Fruit fly (Drosophila melanogaster): ENCODE measurements around the gene Naa15-16.

Gene Naa15-16

dm6 chrX:19521753-19522383 is 42.1 kb downstream of the Naa15-16 start, which contains the start of the genes Idh3a and CoRest (continued):
- peak; percentile 62 for TF ChIP-seq nmo (GFP tag; optimal IDR thresholded peaks at IDR 0.05)
- no peak for TF ChIP-seq tup (GFP tag; optimal IDR thresholded peaks at IDR 0.05)
- TF ChIP-seq hbn (GFP tag; IDR thresholded peaks at IDR 0.05; ENCODE audit: partially characterized antibody), result peak; percentile 47; the same call in 1 of the 2 replicates
- TF ChIP-seq crc (GFP tag; optimal IDR thresholded peaks at IDR 0.05), result no peak
- TF ChIP-seq CG4854 (GFP tag; optimal IDR thresholded peaks at IDR 0.05), result no peak
- no peak for TF ChIP-seq CG11247 (GFP tag; IDR thresholded peaks at IDR 0.05)
- peak; percentile 81 for TF ChIP-seq knrl (GFP tag; IDR thresholded peaks at IDR 0.05; ENCODE audit: partially characterized antibody)
- TF ChIP-seq CG15073 (GFP tag; optimal IDR thresholded peaks at IDR 0.05), result no peak
- TF ChIP-seq kay (GFP tag; optimal IDR thresholded peaks at IDR 0.05), result no peak
- no peak for TF ChIP-seq CG14050 (GFP tag; IDR thresholded peaks at IDR 0.05)
- no peak for TF ChIP-seq CG31365 (tag; optimal IDR thresholded peaks at IDR 0.05)
- no peak for TF ChIP-seq mld (GFP tag; IDR thresholded peaks at IDR 0.05; ENCODE audit: partially characterized antibody)
- peak; percentile 7 for TF ChIP-seq CG17802 (tag; optimal IDR thresholded peaks at IDR 0.05)
- no peak for TF ChIP-seq CG11093 (GFP tag; IDR thresholded peaks at IDR 0.05)
- TF ChIP-seq dmrt11E (tag; optimal IDR thresholded peaks at IDR 0.05), result no peak
- TF ChIP-seq YL-1 (GFP tag; optimal IDR thresholded peaks at IDR 0.05), result peak; percentile 10
- TF ChIP-seq al (GFP tag; IDR thresholded peaks at IDR 0.05), result 0 out of 2 replicates have a peak, but pooled peaks have one; percentile 10
- peak; percentile 77 for TF ChIP-seq CG17186 (GFP tag; optimal IDR thresholded peaks at IDR 0.05)
- TF ChIP-seq CG9727 (GFP tag; optimal IDR thresholded peaks at IDR 0.05), result peak; percentile 38
- TF ChIP-seq Dip3 (GFP tag; optimal IDR thresholded peaks at IDR 0.05), result no peak
- TF ChIP-seq Sox102F (GFP tag; optimal IDR thresholded peaks at IDR 0.05), result no peak
- TF ChIP-seq trem (tag; optimal IDR thresholded peaks at IDR 0.05), result peak; percentile 34
- TF ChIP-seq CG10274 (GFP tag; optimal IDR thresholded peaks at IDR 0.05), result no peak
- no peak for TF ChIP-seq pb (GFP tag; optimal IDR thresholded peaks at IDR 0.05)
- TF ChIP-seq hb (GFP tag; IDR thresholded peaks at IDR 0.05; ENCODE audit: partially characterized antibody), result peak; percentile 60; the same call in 1 of the 3 replicates
- TF ChIP-seq esg (GFP tag; conservative IDR thresholded peaks at IDR 0.05), result no peak
- no peak for TF ChIP-seq CG8944 (GFP tag; optimal IDR thresholded peaks at IDR 0.05)
- no peak for TF ChIP-seq HHEX (GFP tag; optimal IDR thresholded peaks at IDR 0.05)
- no peak for TF ChIP-seq CG18619 (GFP tag; optimal IDR thresholded peaks at IDR 0.05)
- peak; percentile 28 for TF ChIP-seq stwl (tag; optimal IDR thresholded peaks at IDR 0.05)
- TF ChIP-seq ewg (GFP tag; optimal IDR thresholded peaks at IDR 0.05), result no peak
- no peak for TF ChIP-seq CG11723 (GFP tag; optimal IDR thresholded peaks at IDR 0.05)
- TF ChIP-seq insv (GFP tag; optimal IDR thresholded peaks at IDR 0.05), result no peak
- TF ChIP-seq CG12236 (GFP tag; optimal IDR thresholded peaks at IDR 0.05), result no peak
- peak; percentile 2 for TF ChIP-seq Xbp1 (GFP tag; optimal IDR thresholded peaks at IDR 0.05)
- TF ChIP-seq CG10366 (GFP tag; IDR thresholded peaks at IDR 0.05), result no peak
- no peak for TF ChIP-seq zf30C (GFP tag; optimal IDR thresholded peaks at IDR 0.05)
- TF ChIP-seq dan (GFP tag; IDR thresholded peaks at IDR 0.05), result no peak
- TF ChIP-seq Ada2b (GFP tag; IDR thresholded peaks at IDR 0.05), result no peak
- TF ChIP-seq pita (GFP tag; optimal IDR thresholded peaks at IDR 0.05), result no peak
- no peak for TF ChIP-seq CG9437 (GFP tag; optimal IDR thresholded peaks at IDR 0.05)
- TF ChIP-seq Atf6 (GFP tag; IDR thresholded peaks at IDR 0.05), result no peak
- TF ChIP-seq CkIIα-i1 (GFP tag; IDR thresholded peaks at IDR 0.05), result no peak
- TF ChIP-seq dpn (GFP tag; optimal IDR thresholded peaks at IDR 0.05), result peak; percentile 15 to 41
- no peak for TF ChIP-seq pho (GFP tag; optimal IDR thresholded peaks at IDR 0.05)
- TF ChIP-seq CG8359 (GFP tag; optimal IDR thresholded peaks at IDR 0.05; ENCODE audit: borderline replicate concordance), result no peak
- TF ChIP-seq CG12071 (GFP tag; optimal IDR thresholded peaks at IDR 0.05), result no peak
- peak; percentile 76 for TF ChIP-seq Dref (GFP tag; IDR thresholded peaks at IDR 0.05)
- no peak for TF ChIP-seq CG3163 (GFP tag; optimal IDR thresholded peaks at IDR 0.05)
- peak; percentile 20 for TF ChIP-seq chn (GFP tag; optimal IDR thresholded peaks at IDR 0.05)

All from whole organism, embryonic.